Fruit fly (Drosophila melanogaster): Measurements from ENCODE around the gene Or30a.

DNA sequence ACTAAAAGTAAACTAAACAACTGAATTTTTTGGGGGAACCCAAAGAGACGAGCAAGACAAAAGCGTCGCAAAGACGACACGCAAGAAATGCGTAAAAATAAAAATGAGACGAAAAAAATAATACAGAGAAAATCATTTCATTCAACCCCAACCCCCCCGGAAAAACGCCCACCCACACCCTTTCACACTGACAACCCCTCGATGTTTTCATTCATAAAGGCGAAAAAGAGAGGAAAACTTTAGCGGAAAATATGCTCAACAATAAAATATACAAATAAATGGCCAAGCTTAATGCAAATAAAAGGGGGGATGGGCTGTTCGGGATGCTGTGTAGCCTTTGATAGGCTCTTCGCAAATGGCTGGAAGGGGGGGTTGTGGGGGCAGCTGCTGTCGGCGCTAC is 19.3 kb downstream of the Or30a start:
- TF ChIP-seq ovo (GFP tag; optimal IDR thresholded peaks at IDR 0.05) = no peak
- TF ChIP-seq kay (GFP tag; ENCODE audit: borderline replicate concordance) = no peak
- no peak for TF ChIP-seq pad (GFP tag; optimal IDR thresholded peaks at IDR 0.05)
